Worm (Caenorhabditis elegans) whole organism, early embryonic: ENCODE results near the gene sma-3.

Experiments
- F13C5.2 ChIP-seq: sonication (generic microtip); optimal IDR thresholded peaks from 2 replicates; lab custom pipeline; 2017; ENCODE audit warnings: mild to moderate bottlenecking, missing genetic modification characterization, inconsistent platforms, missing compliant biosample characterization
- ama-1 ChIP-seq: fragments of 150-350 bp; optimal IDR thresholded peaks from 2 replicates; lab custom pipeline; 2014
- ceh-13 ChIP-seq: fragments of 200-800 bp; sonication (Bioruptor generic); optimal IDR thresholded peaks from 2 replicates; lab custom pipeline; 2018; ENCODE audit warnings: mild to moderate bottlenecking, missing genetic modification characterization, missing compliant biosample characterization
- hmg-4 ChIP-seq: fragments of 200-800 bp; sonication (Bioruptor generic); optimal IDR thresholded peaks from 2 replicates; lab custom pipeline; 2018; ENCODE audit warnings: mild to moderate bottlenecking, missing genetic modification characterization, missing compliant biosample characterization
- scrt-1 ChIP-seq: fragments of 200-800 bp; sonication (Bioruptor generic); IDR thresholded peaks from 2 replicates; pipeline ENCODE4 v1.3.6; 2022; ENCODE audit warnings: missing genetic modification characterization, missing compliant biosample characterization
- tbx-11 ChIP-seq: fragments of 200-800 bp; sonication (Bioruptor generic); IDR thresholded peaks from 2 replicates; pipeline ENCODE4 v1.3.6; 2022; ENCODE audit warnings: missing genetic modification characterization, missing compliant biosample characterization

- TF ChIP-seq scrt-1 (GFP tag; lab: Robert Waterston, UW) = no peak
- TF ChIP-seq ama-1 (lab: Kevin White, UChicago) = no peak
- TF ChIP-seq ceh-13 (GFP tag; lab: Kevin White, UChicago) = no peak
- TF ChIP-seq F13C5.2 (tag; lab: Kevin White, UChicago) = no peak
- no peak for TF ChIP-seq hmg-4 (GFP tag; lab: Kevin White, UChicago)
- no peak for TF ChIP-seq tbx-11 (GFP tag; lab: Robert Waterston, UW)
Observed at ce11 chrIII:6873724-6874123, 10.0 kb upstream of the sma-3 start.
